Fruit fly (Drosophila melanogaster) whole organism, embryonic: ENCODE measurements around the gene sau.
A peak's percentile ranks its signal among the peaks of the same experiment; 100 is the strongest.

Source experiments
- Adf1 ChIP-seq: fragments of 200-800 bp; sonication (Bioruptor generic); IDR thresholded peaks from 2 replicates; pipeline ENCODE4 v1.3.6; 2022; ENCODE audit warnings: missing biosample characterization, missing genetic modification characterization
- Antp ChIP-seq: fragments of 200-800 bp; sonication (Bioruptor generic); optimal IDR thresholded peaks from 3 replicates; lab custom pipeline; 2016; ENCODE audit warnings: missing biosample characterization, missing genetic modification characterization
- B-H2 ChIP-seq: fragments of 200-800 bp; sonication (Bioruptor generic); optimal IDR thresholded peaks from 2 replicates; lab custom pipeline; 2018; ENCODE audit warnings: missing biosample characterization, mild to moderate bottlenecking, missing genetic modification characterization
- Blimp-1 ChIP-seq: fragments of 200-800 bp; sonication (Bioruptor generic); optimal IDR thresholded peaks from 3 replicates; lab custom pipeline; 2018; ENCODE audit warnings: missing biosample characterization, missing genetic modification characterization, mild to moderate bottlenecking, moderate library complexity, missing genetic modification reagents
- CG1233 ChIP-seq: fragments of 200-800 bp; sonication (Bioruptor generic); optimal IDR thresholded peaks from 4 replicates; lab custom pipeline; 2018; ENCODE audit warnings: missing biosample characterization, mild to moderate bottlenecking, missing genetic modification characterization
- CG13287 ChIP-seq: fragments of 200-800 bp; sonication (Bioruptor generic); IDR thresholded peaks from 2 replicates; pipeline ENCODE4 v1.3.6; 2022; ENCODE audit warnings: missing biosample characterization, missing genetic modification characterization; ENCODE audit not compliant: partially characterized antibody
- CG13624 ChIP-seq: fragments of 200-800 bp; sonication (Bioruptor generic); optimal IDR thresholded peaks from 2 replicates; lab custom pipeline; 2016; ENCODE audit warnings: missing biosample characterization, missing genetic modification characterization
- CG15479 ChIP-seq: fragments of 200-800 bp; sonication (Bioruptor generic); optimal IDR thresholded peaks from 3 replicates; lab custom pipeline; 2019; ENCODE audit warnings: missing biosample characterization, mild to moderate bottlenecking, missing genetic modification characterization, moderate library complexity
- CG15601 ChIP-seq: fragments of 200-800 bp; sonication (Bioruptor generic); optimal IDR thresholded peaks from 3 replicates; lab custom pipeline; 2019; ENCODE audit warnings: missing biosample characterization, mild to moderate bottlenecking, missing genetic modification characterization, moderate library complexity
- CG1602 ChIP-seq: fragments of 200-800 bp; sonication (Bioruptor generic); optimal IDR thresholded peaks from 3 replicates; lab custom pipeline; 2016; ENCODE audit warnings: missing biosample characterization, missing genetic modification characterization
- CG17186 ChIP-seq: fragments of 200-800 bp; sonication (Bioruptor generic); optimal IDR thresholded peaks from 3 replicates; lab custom pipeline; 2017; ENCODE audit warnings: missing biosample characterization, missing genetic modification reagents, missing genetic modification characterization
- CG17385 ChIP-seq: fragments of 200-800 bp; sonication (Bioruptor generic); optimal IDR thresholded peaks from 3 replicates; lab custom pipeline; 2018; ENCODE audit warnings: missing biosample characterization, mild to moderate bottlenecking, missing genetic modification characterization
- CG17568 ChIP-seq: fragments of 200-800 bp; sonication (Bioruptor generic); optimal IDR thresholded peaks from 2 replicates; lab custom pipeline; 2018; ENCODE audit warnings: missing biosample characterization, mild to moderate bottlenecking, missing genetic modification characterization, moderate library complexity
- CG2712 ChIP-seq: fragments of 200-800 bp; optimal IDR thresholded peaks from 3 replicates; lab custom pipeline; 2019; ENCODE audit warnings: missing biosample characterization, mild to moderate bottlenecking, missing genetic modification characterization, moderate library complexity
- CG30020 ChIP-seq: fragments of 200-800 bp; optimal IDR thresholded peaks from 2 replicates; lab custom pipeline; 2019; ENCODE audit warnings: missing biosample characterization, mild to moderate bottlenecking, missing genetic modification characterization, moderate library complexity
- CG3065 ChIP-seq: fragments of 200-800 bp; sonication (Bioruptor generic); optimal IDR thresholded peaks from 2 replicates; lab custom pipeline; 2016; ENCODE audit warnings: missing biosample characterization, missing genetic modification characterization
- CG3838 ChIP-seq: fragments of 200-800 bp; sonication (Bioruptor generic); optimal IDR thresholded peaks from 3 replicates; lab custom pipeline; 2016; ENCODE audit warnings: missing biosample characterization, missing genetic modification characterization
- CG4820 ChIP-seq: fragments of 200-800 bp; sonication (Bioruptor generic); optimal IDR thresholded peaks from 3 replicates; lab custom pipeline; 2016; ENCODE audit warnings: missing biosample characterization, missing genetic modification characterization
- CG6683 ChIP-seq: fragments of 200-800 bp; sonication (Bioruptor generic); optimal IDR thresholded peaks from 2 replicates; lab custom pipeline; 2017; ENCODE audit warnings: missing biosample characterization, mild to moderate bottlenecking, missing genetic modification characterization, missing genetic modification reagents
- CG8765 ChIP-seq: fragments of 200-800 bp; sonication (Bioruptor generic); IDR thresholded peaks from 2 replicates; pipeline ENCODE4 v1.3.6; 2022; ENCODE audit warnings: missing biosample characterization, missing genetic modification characterization
- CG8924 ChIP-seq: fragments of 200-800 bp; optimal IDR thresholded peaks from 3 replicates; lab custom pipeline; 2019; ENCODE audit warnings: missing biosample characterization, mild to moderate bottlenecking, missing genetic modification characterization, moderate library complexity
- CG9215 ChIP-seq: fragments of 200-800 bp; sonication (Bioruptor generic); IDR thresholded peaks from 2 replicates; pipeline ENCODE4 v1.3.6; 2022; ENCODE audit warnings: missing biosample characterization, missing genetic modification characterization
- CG9437 ChIP-seq: fragments of 200-800 bp; sonication (Bioruptor generic); optimal IDR thresholded peaks from 2 replicates; lab custom pipeline; 2018; ENCODE audit warnings: missing biosample characterization, mild to moderate bottlenecking, missing genetic modification characterization
- CkIIα-i1 ChIP-seq: fragments of 200-800 bp; sonication (Bioruptor generic); IDR thresholded peaks from 2 replicates; pipeline ENCODE4 v1.3.6; 2022; ENCODE audit warnings: missing biosample characterization, missing genetic modification characterization
- Ets97D ChIP-seq: fragments of 200-800 bp; sonication (Bioruptor generic); optimal IDR thresholded peaks from 3 replicates; lab custom pipeline; 2016; ENCODE audit warnings: missing biosample characterization, missing genetic modification characterization
- Hand ChIP-seq: fragments of 200-800 bp; sonication (Bioruptor generic); optimal IDR thresholded peaks from 2 replicates; lab custom pipeline; 2017; ENCODE audit warnings: mild to moderate bottlenecking, missing biosample characterization, missing genetic modification reagents, missing genetic modification characterization
- HmgZ ChIP-seq: fragments of 200-800 bp; sonication (Bioruptor generic); optimal IDR thresholded peaks from 2 replicates; lab custom pipeline; 2018; ENCODE audit warnings: missing biosample characterization, mild to moderate bottlenecking, missing genetic modification characterization
- NK7.1 ChIP-seq: fragments of 200-800 bp; sonication (Bioruptor generic); optimal IDR thresholded peaks from 3 replicates; lab custom pipeline; 2016; ENCODE audit warnings: missing biosample characterization, missing genetic modification characterization
- Poxn ChIP-seq: fragments of 200-800 bp; sonication (Bioruptor generic); IDR thresholded peaks from 2 replicates; pipeline ENCODE4 v1.3.6; 2022; ENCODE audit warnings: missing biosample characterization, missing genetic modification characterization
- Six4 ChIP-seq: fragments of 200-800 bp; sonication (Bioruptor generic); optimal IDR thresholded peaks from 2 replicates; lab custom pipeline; 2016; ENCODE audit warnings: missing biosample characterization, missing genetic modification characterization
- Sox100B ChIP-seq: fragments of 200-800 bp; sonication (Bioruptor generic); optimal IDR thresholded peaks from 3 replicates; lab custom pipeline; 2018; ENCODE audit warnings: missing biosample characterization, mild to moderate bottlenecking, missing genetic modification characterization
- Taf1 ChIP-seq: fragments of 200-800 bp; sonication (Bioruptor generic); IDR thresholded peaks from 2 replicates; pipeline ENCODE4 v1.3.6; 2022; ENCODE audit warnings: missing biosample characterization, missing genetic modification characterization
- al ChIP-seq: fragments of 200-800 bp; sonication (Bioruptor generic); IDR thresholded peaks from 2 replicates; pipeline ENCODE4 v1.3.6; 2022; ENCODE audit warnings: missing biosample characterization, missing genetic modification characterization
- ato ChIP-seq: fragments of 200-800 bp; sonication (Bioruptor generic); IDR thresholded peaks from 2 replicates; pipeline ENCODE4 v1.3.6; 2022; ENCODE audit warnings: missing biosample characterization, missing genetic modification characterization; ENCODE audit not compliant: partially characterized antibody
- bab2 ChIP-seq: fragments of 200-800 bp; sonication (Bioruptor generic); optimal IDR thresholded peaks from 2 replicates; lab custom pipeline; 2016; ENCODE audit warnings: missing biosample characterization, missing genetic modification characterization
- croc ChIP-seq: fragments of 200-800 bp; sonication (Bioruptor generic); conservative IDR thresholded peaks from 3 replicates; pipeline ENCODE4 v1.3.6; 2022; ENCODE audit warnings: missing biosample characterization, missing genetic modification characterization
- ems ChIP-seq: fragments of 200-800 bp; sonication (Bioruptor generic); optimal IDR thresholded peaks from 3 replicates; lab custom pipeline; 2016; ENCODE audit warnings: missing biosample characterization, missing genetic modification characterization
- exex ChIP-seq: fragments of 200-800 bp; sonication (Bioruptor generic); optimal IDR thresholded peaks from 4 replicates; lab custom pipeline; 2018; ENCODE audit warnings: missing biosample characterization, mild to moderate bottlenecking, missing genetic modification characterization, moderate library complexity
- grau ChIP-seq: fragments of 200-800 bp; optimal IDR thresholded peaks from 3 replicates; lab custom pipeline; 2019; ENCODE audit warnings: missing biosample characterization, mild to moderate bottlenecking, missing genetic modification characterization, moderate library complexity
- gt ChIP-seq: fragments of 200-800 bp; sonication (Bioruptor generic); IDR thresholded peaks from 2 replicates; pipeline ENCODE4 v1.3.6; 2022; ENCODE audit warnings: missing biosample characterization, missing genetic modification characterization
- ham ChIP-seq: fragments of 200-800 bp; sonication (Bioruptor generic); IDR thresholded peaks from 2 replicates; pipeline ENCODE4 v1.3.6; 2022; ENCODE audit warnings: missing biosample characterization, missing genetic modification characterization
- kah ChIP-seq: fragments of 200-800 bp; sonication (Bioruptor generic); optimal IDR thresholded peaks from 2 replicates; lab custom pipeline; 2018; ENCODE audit warnings: missing biosample characterization, mild to moderate bottlenecking, missing genetic modification characterization
- maf-S ChIP-seq: fragments of 200-800 bp; sonication (Bioruptor generic); optimal IDR thresholded peaks from 2 replicates; lab custom pipeline; 2016; ENCODE audit warnings: missing biosample characterization, missing genetic modification characterization
- onecut ChIP-seq: fragments of 200-800 bp; sonication (Bioruptor generic); IDR thresholded peaks from 2 replicates; pipeline ENCODE4 v1.3.6; 2022; ENCODE audit warnings: missing biosample characterization, missing genetic modification characterization
- psq ChIP-seq: fragments of 200-800 bp; sonication (Bioruptor generic); optimal IDR thresholded peaks from 2 replicates; lab custom pipeline; 2017; ENCODE audit warnings: missing biosample characterization, missing genetic modification characterization
- trh ChIP-seq: fragments of 200-800 bp; sonication (Bioruptor generic); optimal IDR thresholded peaks from 2 replicates; lab custom pipeline; 2016; ENCODE audit warnings: missing biosample characterization, missing genetic modification characterization
- tx ChIP-seq: fragments of 200-800 bp; sonication (Bioruptor generic); optimal IDR thresholded peaks from 2 replicates; lab custom pipeline; 2016; ENCODE audit warnings: missing biosample characterization, missing genetic modification characterization
- usp ChIP-seq: fragments of >200 bp; optimal IDR thresholded peaks from 2 replicates; lab custom pipeline; 2017; ENCODE audit warnings: missing biosample characterization, missing genetic modification characterization

The sau gene

DNA sequence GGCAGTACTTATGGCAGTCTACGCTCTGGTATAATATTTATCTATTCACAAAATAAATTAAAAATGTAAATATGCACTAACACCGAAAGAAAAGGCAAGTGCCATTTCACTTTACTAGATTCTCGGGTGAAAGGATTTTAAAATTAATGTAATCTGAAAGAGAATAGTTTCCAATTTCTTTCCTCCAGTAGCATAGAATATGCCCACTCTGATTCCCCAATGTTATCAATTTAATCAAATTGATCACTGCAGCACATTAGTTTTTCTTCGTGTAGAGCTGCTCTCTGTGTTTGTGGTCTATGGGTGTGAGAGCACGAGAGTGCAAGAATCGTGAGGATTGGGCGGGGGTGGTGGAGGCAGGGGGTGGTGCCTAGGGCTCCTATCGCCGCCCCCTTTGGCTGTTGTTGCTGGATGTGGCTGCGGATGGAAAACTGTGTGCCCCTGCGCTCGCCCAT, 25.0 kb upstream of the sau start (continued):
- TF ChIP-seq Antp: peak; percentile 54
- peak; percentile 79 for TF ChIP-seq croc (GFP tag; lab: Robert Waterston, UW)
- peak; percentile 75 for TF ChIP-seq grau (tag; lab: Kevin White, UChicago)
- TF ChIP-seq CG2712 (tag; lab: Kevin White, UChicago): peak; percentile 94
- peak; percentile 77 for TF ChIP-seq CG17385
- TF ChIP-seq psq (GFP tag; lab: Kevin White, UChicago): no peak
- TF ChIP-seq Blimp-1 (GFP tag; lab: Kevin White, UChicago): peak; percentile 91
- TF ChIP-seq CG1602 (GFP tag; lab: Kevin White, UChicago): peak; percentile 77
- peak; percentile 48 for TF ChIP-seq maf-S (GFP tag; lab: Kevin White, UChicago)
- TF ChIP-seq bab2 (GFP tag; lab: Kevin White, UChicago): peak; percentile 63
- TF ChIP-seq B-H2 (GFP tag; lab: Kevin White, UChicago): no peak
- peak; percentile 69 for TF ChIP-seq trh (GFP tag; lab: Kevin White, UChicago)
- TF ChIP-seq Ets97D (GFP tag; lab: Kevin White, UChicago): peak; percentile 6

DNA sequence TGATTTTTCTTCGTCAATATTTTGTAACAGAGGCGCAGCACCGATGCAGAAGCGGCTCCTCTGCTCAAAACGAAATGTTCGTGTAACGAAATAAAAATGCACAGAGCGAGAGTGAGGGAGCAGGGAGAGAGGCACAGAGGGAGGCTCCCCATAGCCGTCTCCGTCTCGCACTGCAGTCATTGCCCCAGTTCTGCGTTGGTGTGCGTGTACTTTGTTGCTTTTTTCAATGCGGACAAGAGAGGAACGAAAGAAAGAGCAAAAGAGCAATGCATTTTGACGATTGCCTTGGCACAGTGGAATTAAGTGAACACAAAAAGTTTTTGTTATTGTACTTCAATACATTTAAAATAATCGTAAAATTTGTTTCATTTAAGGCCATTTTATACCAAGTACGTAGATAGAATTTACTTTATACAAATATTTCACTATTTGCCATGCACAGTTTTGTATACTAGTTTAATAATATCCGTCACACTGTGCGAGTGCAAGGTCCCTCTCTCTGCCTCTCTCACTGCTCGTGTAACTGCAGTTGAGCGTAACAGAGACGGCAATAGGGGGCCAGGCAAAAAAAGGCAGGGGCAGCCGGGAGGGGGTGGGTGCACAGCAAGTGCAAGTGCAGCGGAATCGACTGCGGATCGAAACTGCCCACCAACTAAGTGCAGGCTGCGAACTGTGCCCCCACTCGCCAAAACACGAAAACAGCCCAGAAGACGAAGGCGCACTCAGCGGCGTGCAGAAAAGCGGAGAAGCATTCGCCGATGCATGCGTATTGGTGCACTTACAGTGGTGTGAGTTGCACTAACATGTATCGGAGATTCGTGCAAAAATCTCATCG, 23.9 kb upstream of the sau start:
- TF ChIP-seq CG8924 (tag; lab: Kevin White, UChicago) (peak; percentile 99), CG8765 (GFP tag; lab: Robert Waterston, UW) (peak; percentile 99), Poxn (no peak), al (GFP tag; lab: Robert Waterston, UW) (peak; percentile 60), usp (GFP tag; lab: Kevin White, UChicago) (no peak), CG13624 (GFP tag; lab: Kevin White, UChicago) (peak; percentile 94), CG9215 (peak; percentile 84), Six4 (GFP tag; lab: Kevin White, UChicago) (peak; percentile 99), CG30020 (tag; lab: Kevin White, UChicago) (peak; percentile 91), onecut (GFP tag; lab: Robert Waterston, UW) (peak; percentile 97), Sox100B (GFP tag; lab: Kevin White, UChicago) (peak; percentile 99), CG9437 (GFP tag; lab: Kevin White, UChicago) (peak; percentile 94), gt (GFP tag; lab: Robert Waterston, UW) (peak; percentile 99), ems (GFP tag; lab: Kevin White, UChicago) (peak; percentile 98), Adf1 (GFP tag; lab: Robert Waterston, UW) (no peak), CG15601 (peak; percentile 99), CG3838 (GFP tag; lab: Kevin White, UChicago) (peak; percentile 93), Taf1 (GFP tag; lab: Robert Waterston, UW) (peak; percentile 80), Antp (peak; percentile 97), Hand (GFP tag; lab: Kevin White, UChicago) (peak; percentile 77), CG17568 (GFP tag; lab: Kevin White, UChicago) (peak; percentile 97), CG4820 (peak; percentile 99), CG6683 (GFP tag; lab: Kevin White, UChicago) (peak; percentile 93), CG1233 (GFP tag; lab: Kevin White, UChicago) (peak; percentile 98), CkIIα-i1 (GFP tag; lab: Robert Waterston, UW) (peak; percentile 74; the same call in 1 of the 2 replicates), kah (GFP tag; lab: Kevin White, UChicago) (peak; percentile 96), ham (GFP tag; lab: Robert Waterston, UW) (0 out of 2 replicates have a peak, but pooled peaks have one; percentile 35), ato (peak; percentile 21; the same call in 1 of the 2 replicates), NK7.1 (GFP tag; lab: Kevin White, UChicago) (peak; percentile 96), CG17186 (peak; percentile 97), CG3065 (GFP tag; lab: Kevin White, UChicago) (peak; percentile 96), HmgZ (tag; lab: Kevin White, UChicago) (peak; percentile 96), tx (peak; percentile 97), exex (peak; percentile 59), CG13287 (no peak), CG15479 (GFP tag; lab: Kevin White, UChicago) (peak; percentile 81)
